Fruit fly (Drosophila melanogaster) whole organism, embryonic: ENCODE results near the gene CG11898.

Experiments
- Atf-2 ChIP-seq: fragments of 200-800 bp; sonication (Bioruptor generic); optimal IDR thresholded peaks from 2 replicates; lab custom pipeline; 2016; ENCODE audit warnings: missing biosample characterization, missing genetic modification characterization
- CG10147 ChIP-seq: fragments of 200-800 bp; sonication (Bioruptor generic); optimal IDR thresholded peaks from 2 replicates; lab custom pipeline; 2019; ENCODE audit warnings: missing biosample characterization, mild to moderate bottlenecking, missing genetic modification characterization, moderate library complexity
- CG10543 ChIP-seq: fragments of 200-800 bp; sonication (Bioruptor generic); optimal IDR thresholded peaks from 3 replicates; lab custom pipeline; 2017; ENCODE audit warnings: missing biosample characterization, mild to moderate bottlenecking, missing genetic modification characterization, moderate library complexity
- CG10959 ChIP-seq: fragments of 200-800 bp; sonication (Bioruptor generic); IDR thresholded peaks from 2 replicates; pipeline ENCODE4 v1.3.6; 2022; ENCODE audit warnings: missing biosample characterization, missing genetic modification characterization
- CG11398 ChIP-seq: fragments of 200-800 bp; sonication (Bioruptor generic); optimal IDR thresholded peaks from 2 replicates; lab custom pipeline; 2016; ENCODE audit warnings: missing biosample characterization, missing genetic modification characterization
- CG15479 ChIP-seq: fragments of 200-800 bp; sonication (Bioruptor generic); optimal IDR thresholded peaks from 3 replicates; lab custom pipeline; 2019; ENCODE audit warnings: missing biosample characterization, mild to moderate bottlenecking, missing genetic modification characterization, moderate library complexity
- CG16815 ChIP-seq: fragments of 200-800 bp; sonication (Bioruptor generic); optimal IDR thresholded peaks from 3 replicates; lab custom pipeline; 2017; ENCODE audit warnings: missing biosample characterization, mild to moderate bottlenecking, missing genetic modification characterization
- CG17186 ChIP-seq: fragments of 200-800 bp; sonication (Bioruptor generic); optimal IDR thresholded peaks from 3 replicates; lab custom pipeline; 2017; ENCODE audit warnings: missing biosample characterization, missing genetic modification reagents, missing genetic modification characterization
- CG18764 ChIP-seq: fragments of 200-800 bp; sonication (Bioruptor generic); optimal IDR thresholded peaks from 3 replicates; lab custom pipeline; 2016; ENCODE audit warnings: missing biosample characterization, missing genetic modification characterization
- CG3847 ChIP-seq: fragments of 200-800 bp; sonication (Bioruptor generic); IDR thresholded peaks from 2 replicates; pipeline ENCODE4 v1.3.6; 2022; ENCODE audit warnings: missing biosample characterization, missing genetic modification characterization
- CG4820 ChIP-seq: fragments of 200-800 bp; sonication (Bioruptor generic); optimal IDR thresholded peaks from 3 replicates; lab custom pipeline; 2016; ENCODE audit warnings: missing biosample characterization, missing genetic modification characterization
- CG5953 ChIP-seq: fragments of 200-800 bp; sonication (Bioruptor generic); IDR thresholded peaks from 2 replicates; pipeline ENCODE4 v1.3.6; 2022; ENCODE audit warnings: missing biosample characterization, missing genetic modification characterization
- CG6689 ChIP-seq: fragments of 200-800 bp; sonication (Bioruptor generic); IDR thresholded peaks from 2 replicates; pipeline ENCODE4 v1.3.6; 2022; ENCODE audit warnings: missing biosample characterization, missing genetic modification characterization
- CG6854 ChIP-seq: fragments of 200-800 bp; sonication (Bioruptor generic); optimal IDR thresholded peaks from 3 replicates; lab custom pipeline; 2017; ENCODE audit warnings: missing biosample characterization, mild to moderate bottlenecking, missing genetic modification characterization
- CG7372 ChIP-seq: fragments of 200-800 bp; sonication (Bioruptor generic); IDR thresholded peaks from 2 replicates; pipeline ENCODE4 v1.3.6; 2022; ENCODE audit warnings: missing biosample characterization, missing genetic modification characterization
- CG7745 ChIP-seq: fragments of 200-800 bp; sonication (Bioruptor generic); optimal IDR thresholded peaks from 2 replicates; lab custom pipeline; 2018; ENCODE audit warnings: missing biosample characterization, mild to moderate bottlenecking, missing genetic modification characterization, moderate library complexity
- CG9727 ChIP-seq: fragments of 200-800 bp; sonication (Bioruptor generic); optimal IDR thresholded peaks from 3 replicates; lab custom pipeline; 2017; ENCODE audit warnings: missing biosample characterization, mild to moderate bottlenecking, missing genetic modification characterization
- CG9932 ChIP-seq: fragments of 200-800 bp; sonication (Bioruptor generic); IDR thresholded peaks from 2 replicates; pipeline ENCODE4 v1.3.6; 2022; ENCODE audit warnings: missing biosample characterization, missing genetic modification characterization
- Camta ChIP-seq: fragments of 200-800 bp; sonication (Bioruptor generic); optimal IDR thresholded peaks from 2 replicates; lab custom pipeline; 2016; ENCODE audit warnings: missing biosample characterization, missing genetic modification characterization
- Chrac-16 ChIP-seq: fragments of 200-800 bp; sonication (Bioruptor generic); optimal IDR thresholded peaks from 3 replicates; lab custom pipeline; 2016; ENCODE audit warnings: missing biosample characterization, missing genetic modification characterization
- D19A ChIP-seq: fragments of 200-800 bp; optimal IDR thresholded peaks from 3 replicates; lab custom pipeline; 2019; ENCODE audit warnings: missing biosample characterization, mild to moderate bottlenecking, missing genetic modification characterization, moderate library complexity
- Drgx ChIP-seq: fragments of 200-800 bp; sonication (Bioruptor generic); IDR thresholded peaks from 2 replicates; pipeline ENCODE4 v1.3.6; 2022; ENCODE audit warnings: missing biosample characterization, missing genetic modification characterization
- E2f1 ChIP-seq: fragments of 200-800 bp; sonication (Bioruptor generic); IDR thresholded peaks from 2 replicates; pipeline ENCODE4 v1.3.6; 2022; ENCODE audit warnings: missing biosample characterization, missing genetic modification characterization
- Fer1 ChIP-seq: fragments of 200-800 bp; sonication (Bioruptor generic); optimal IDR thresholded peaks from 2 replicates; lab custom pipeline; 2017; ENCODE audit warnings: missing biosample characterization, mild to moderate bottlenecking, missing genetic modification characterization
- Hand ChIP-seq: fragments of 200-800 bp; sonication (Bioruptor generic); optimal IDR thresholded peaks from 2 replicates; lab custom pipeline; 2017; ENCODE audit warnings: mild to moderate bottlenecking, missing biosample characterization, missing genetic modification reagents, missing genetic modification characterization
- Hr51 ChIP-seq, 2 experiments: fragments of 200-800 bp; sonication (Bioruptor generic); optimal IDR thresholded peaks; 2 replicates in 1 of 2; 3 replicates in 1 of 2; lab custom pipeline; 2016 to 2018; ENCODE audit warnings: missing biosample characterization in 2 of 2, missing genetic modification characterization in 2 of 2, mild to moderate bottlenecking in 1 of 2, moderate library complexity in 1 of 2
- MTF-1 ChIP-seq: fragments of 200-800 bp; sonication (Bioruptor generic); optimal IDR thresholded peaks from 2 replicates; lab custom pipeline; 2018; ENCODE audit warnings: missing biosample characterization, mild to moderate bottlenecking, missing genetic modification characterization, borderline replicate concordance
- Med ChIP-seq: fragments of 200-800 bp; sonication (Bioruptor generic); peaks from one replicate; lab custom pipeline; 2016; ENCODE audit warnings: missing biosample characterization, missing genetic modification characterization, mild to moderate bottlenecking, inconsistent platforms, moderate library complexity
- NfI ChIP-seq: fragments of 200-800 bp; sonication (Bioruptor generic); optimal IDR thresholded peaks from 3 replicates; lab custom pipeline; 2018; ENCODE audit warnings: missing biosample characterization, mild to moderate bottlenecking, missing genetic modification characterization, moderate library complexity
- Oaz ChIP-seq: fragments of 200-800 bp; sonication (Bioruptor generic); IDR thresholded peaks from 2 replicates; pipeline ENCODE4 v1.3.6; 2022; ENCODE audit warnings: missing biosample characterization, missing genetic modification characterization
- Ravus ChIP-seq: fragments of 200-800 bp; sonication (Bioruptor generic); IDR thresholded peaks from 2 replicates; pipeline ENCODE4 v1.3.6; 2022; ENCODE audit warnings: missing biosample characterization, missing genetic modification characterization
- Rx ChIP-seq: fragments of 200-800 bp; sonication (Bioruptor generic); IDR thresholded peaks from 2 replicates; pipeline ENCODE4 v1.3.6; 2022; ENCODE audit warnings: missing biosample characterization, missing genetic modification characterization
- Xrp1 ChIP-seq: fragments of 200-800 bp; sonication (Bioruptor generic); IDR thresholded peaks from 2 replicates; pipeline ENCODE4 v1.3.6; 2022; ENCODE audit warnings: missing biosample characterization, missing genetic modification characterization
- cad ChIP-seq: fragments of >200 bp; optimal IDR thresholded peaks from 2 replicates; lab custom pipeline; 2017; ENCODE audit warnings: missing biosample characterization, missing genetic modification characterization
- corto ChIP-seq: fragments of 200-800 bp; sonication (Bioruptor generic); optimal IDR thresholded peaks from 2 replicates; lab custom pipeline; 2016; ENCODE audit warnings: missing biosample characterization, mild to moderate bottlenecking, missing genetic modification characterization, moderate library complexity
- grau ChIP-seq: fragments of 200-800 bp; optimal IDR thresholded peaks from 3 replicates; lab custom pipeline; 2019; ENCODE audit warnings: missing biosample characterization, mild to moderate bottlenecking, missing genetic modification characterization, moderate library complexity
- ind ChIP-seq: fragments of 200-800 bp; sonication (Bioruptor generic); optimal IDR thresholded peaks from 3 replicates; lab custom pipeline; 2016; ENCODE audit warnings: missing biosample characterization, missing genetic modification characterization
- kah ChIP-seq: fragments of 200-800 bp; sonication (Bioruptor generic); optimal IDR thresholded peaks from 2 replicates; lab custom pipeline; 2018; ENCODE audit warnings: missing biosample characterization, mild to moderate bottlenecking, missing genetic modification characterization
- knrl ChIP-seq: fragments of 200-800 bp; sonication (Bioruptor generic); IDR thresholded peaks from 3 replicates; pipeline ENCODE4 v1.3.6; 2022; ENCODE audit warnings: missing biosample characterization, missing genetic modification characterization; ENCODE audit not compliant: partially characterized antibody
- lbe ChIP-seq: fragments of 200-800 bp; sonication (Bioruptor generic); optimal IDR thresholded peaks from 2 replicates; lab custom pipeline; 2016; ENCODE audit warnings: missing biosample characterization, mild to moderate bottlenecking, missing genetic modification characterization
- maf-S ChIP-seq: fragments of 200-800 bp; sonication (Bioruptor generic); optimal IDR thresholded peaks from 2 replicates; lab custom pipeline; 2016; ENCODE audit warnings: missing biosample characterization, missing genetic modification characterization
- pan ChIP-seq, 4 experiments: fragments of >200 bp in 3 of 4; fragments of 200-800 bp in 1 of 4; sonication (Bioruptor generic) in 1 of 4; optimal IDR thresholded peaks in 3 of 4; IDR thresholded peaks in 1 of 4; 2 replicates each; pipeline versions ENCODE4 v1.3.6 to Lab custom; 2017 to 2022; ENCODE audit warnings: missing biosample characterization in 2 of 4, missing genetic modification characterization in 2 of 4, mixed read lengths in 1 of 4
- prd ChIP-seq, 3 experiments: fragments of >200 bp in 2 of 3; fragments of 200-800 bp in 1 of 3; sonication (Bioruptor generic) in 1 of 3; optimal IDR thresholded peaks in 2 of 3; IDR thresholded peaks in 1 of 3; 2 replicates in 2 of 3; 3 replicates in 1 of 3; pipeline versions ENCODE4 v1.3.6 to Lab custom; 2017 to 2022; ENCODE audit warnings: missing biosample characterization in 1 of 3, missing genetic modification characterization in 1 of 3
- sens ChIP-seq: fragments of 200-800 bp; sonication (Bioruptor generic); peaks from one replicate; lab custom pipeline; 2016; ENCODE audit warnings: missing biosample characterization, missing genetic modification characterization
- toy ChIP-seq: fragments of 200-800 bp; sonication (Bioruptor generic); IDR thresholded peaks from 2 replicates; pipeline ENCODE4 v1.3.6; 2022; ENCODE audit warnings: missing biosample characterization, missing genetic modification characterization
- trem ChIP-seq: fragments of 200-800 bp; optimal IDR thresholded peaks from 3 replicates; lab custom pipeline; 2019; ENCODE audit warnings: missing biosample characterization, mild to moderate bottlenecking, missing genetic modification characterization, moderate library complexity
- ttk ChIP-seq: fragments of 200-800 bp; sonication (Bioruptor generic); IDR thresholded peaks from 2 replicates; pipeline ENCODE4 v2.1.2; 2022; ENCODE audit warnings: missing biosample characterization, missing genetic modification characterization
- unpg ChIP-seq: fragments of 200-800 bp; sonication (Bioruptor generic); optimal IDR thresholded peaks from 3 replicates; lab custom pipeline; 2018; ENCODE audit warnings: missing biosample characterization, mild to moderate bottlenecking, missing genetic modification characterization, moderate library complexity
- yki ChIP-seq: fragments of >200 bp; optimal IDR thresholded peaks from 3 replicates; lab custom pipeline; 2018

The CG11898 gene

DNA sequence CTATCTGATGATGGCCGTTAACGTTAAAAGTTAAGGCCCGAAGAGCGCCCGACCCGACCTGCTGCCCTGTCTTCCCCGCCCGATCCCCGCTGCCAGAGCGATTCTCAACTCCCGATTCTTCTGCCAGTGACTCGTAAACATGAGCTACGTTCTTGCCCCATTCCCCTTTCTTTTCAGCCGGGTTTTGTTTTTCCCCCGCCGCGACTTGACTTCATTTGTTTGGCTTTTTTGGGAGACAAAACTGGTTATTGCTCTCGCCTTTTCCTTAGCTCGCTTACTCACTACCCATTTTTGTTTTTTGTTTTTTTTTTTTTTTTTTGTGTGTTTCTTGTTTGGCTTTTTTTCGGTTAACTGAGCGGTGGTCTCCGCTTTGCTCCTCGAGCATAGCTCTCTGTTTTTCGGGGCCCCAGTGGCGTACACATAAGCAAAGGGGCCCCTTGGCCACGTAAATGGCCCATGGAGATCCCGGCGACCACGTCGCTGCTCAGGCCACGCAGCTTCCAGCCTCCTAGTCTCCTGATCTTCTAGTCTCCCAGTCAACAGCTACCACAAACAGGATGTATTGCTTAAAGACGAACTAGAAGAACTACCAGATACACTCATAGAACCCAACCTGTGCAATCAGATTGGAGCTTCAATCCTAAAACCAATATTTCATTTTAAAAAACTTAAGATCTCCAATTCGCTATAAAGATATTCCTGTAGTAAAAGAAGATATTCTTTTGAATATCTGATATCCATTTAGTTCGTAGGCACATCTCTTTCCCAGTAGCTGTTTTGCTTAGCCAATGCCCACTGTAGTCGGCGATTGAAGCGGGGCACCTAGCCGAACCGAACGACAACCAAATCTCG is 45.3 kb downstream of the CG11898 start (continued):
- TF ChIP-seq CG7745 (no peak), CG6854 (GFP tag; lab: Kevin White, UChicago) (no peak), Drgx (GFP tag; lab: Robert Waterston, UW) (peak; percentile 71), pan (optimal IDR thresholded peaks at IDR 0.05; lab: Kevin White, UChicago) (no peak), pan (GFP tag; optimal IDR thresholded peaks at IDR 0.05 in 1 of 2, IDR thresholded peaks at IDR 0.05 in 1 of 2) (no peak), Camta (GFP tag; lab: Kevin White, UChicago) (peak; percentile 4), CG5953 (GFP tag; lab: Robert Waterston, UW) (no peak), unpg (peak; percentile 12), CG3847 (no peak), yki (lab: Kevin White, UChicago) (no peak), Oaz (GFP tag; lab: Robert Waterston, UW) (no peak), CG4820 (GFP tag; lab: Kevin White, UChicago) (no peak), MTF-1 (no peak), CG7372 (no peak), D19A (tag; lab: Kevin White, UChicago) (peak; percentile 2), Fer1 (GFP tag; lab: Kevin White, UChicago) (no peak), cad (no peak), prd (optimal IDR thresholded peaks at IDR 0.05; lab: Kevin White, UChicago) (no peak), prd (GFP tag; IDR thresholded peaks at IDR 0.05; lab: Robert Waterston, UW) (no peak), ttk (no peak), CG15479 (GFP tag; lab: Kevin White, UChicago) (no peak), CG18764 (GFP tag; lab: Kevin White, UChicago) (no peak), CG17186 (GFP tag; lab: Kevin White, UChicago) (no peak), CG10543 (GFP tag; lab: Kevin White, UChicago) (peak; percentile 38), CG10959 (GFP tag; lab: Robert Waterston, UW) (no peak), CG9932 (GFP tag; lab: Robert Waterston, UW) (peak; percentile 37), Chrac-16 (GFP tag; lab: Kevin White, UChicago) (peak; percentile 22), Ravus (no peak), maf-S (GFP tag; lab: Kevin White, UChicago) (no peak), Rx (GFP tag; lab: Robert Waterston, UW) (no peak), CG6689 (GFP tag; lab: Robert Waterston, UW) (peak; percentile 30; the same call in 1 of the 2 replicates), NfI (GFP tag; lab: Kevin White, UChicago) (no peak), CG16815 (peak; percentile 11), E2f1 (GFP tag; lab: Robert Waterston, UW) (no peak), sens (GFP tag; lab: Kevin White, UChicago) (peak; percentile 90), Hand (GFP tag; lab: Kevin White, UChicago) (no peak), toy (GFP tag; lab: Robert Waterston, UW) (no peak), knrl (no peak), trem (no peak), Atf-2 (GFP tag; lab: Kevin White, UChicago) (no peak), CG10147 (GFP tag; lab: Kevin White, UChicago) (no peak), grau (tag; lab: Kevin White, UChicago) (peak; percentile 91), lbe (peak; percentile 54), kah (GFP tag; lab: Kevin White, UChicago) (no peak), CG11398 (no peak), corto (peak; percentile 40), Xrp1 (peak; percentile 41; the same call in 1 of the 2 replicates), Hr51 (GFP tag; optimal IDR thresholded peaks at IDR 0.05; lab: Kevin White, UChicago) (no peak), Med (GFP tag; lab: Kevin White, UChicago) (peak; percentile 63), ind (no peak), CG9727 (GFP tag; lab: Kevin White, UChicago) (no peak)
